Worm (Caenorhabditis elegans) whole organism, late embryonic: ENCODE results near the gene mccc-2.

Experiments used
- C08G9.2 ChIP-seq: sonication (generic microtip); optimal IDR thresholded peaks from 2 replicates; lab custom pipeline; 2016; ENCODE audit warnings: mild to moderate bottlenecking, missing genetic modification characterization, moderate library complexity, missing compliant biosample characterization
- K02D7.2 ChIP-seq: sonication (generic microtip); optimal IDR thresholded peaks from 2 replicates; lab custom pipeline; 2017; ENCODE audit warnings: mild to moderate bottlenecking, missing genetic modification characterization, missing compliant biosample characterization
- T23F11.4 ChIP-seq: fragments of 200-800 bp; sonication (Bioruptor generic); optimal IDR thresholded peaks from 2 replicates; lab custom pipeline; 2018; ENCODE audit warnings: mild to moderate bottlenecking, missing genetic modification characterization, missing compliant biosample characterization
- ahr-1 ChIP-seq: sonication (generic microtip); optimal IDR thresholded peaks from 2 replicates; lab custom pipeline; 2016; ENCODE audit warnings: missing genetic modification characterization, missing compliant biosample characterization
- ceh-18 ChIP-seq: sonication (generic microtip); optimal IDR thresholded peaks from 2 replicates; lab custom pipeline; 2016; ENCODE audit warnings: missing genetic modification characterization, missing compliant biosample characterization
- ceh-19 ChIP-seq: fragments of 200-800 bp; sonication (Bioruptor generic); optimal IDR thresholded peaks from 2 replicates; lab custom pipeline; 2018; ENCODE audit warnings: mild to moderate bottlenecking, missing genetic modification characterization, missing compliant biosample characterization
- ceh-2 ChIP-seq: sonication (generic microtip); optimal IDR thresholded peaks from 2 replicates; lab custom pipeline; 2016; ENCODE audit warnings: missing genotype, missing genetic modification characterization, missing compliant biosample characterization
- ceh-30 ChIP-seq: fragments of 150-350 bp; optimal IDR thresholded peaks from 2 replicates; lab custom pipeline; 2014; ENCODE audit warnings: missing biosample characterization, missing genetic modification characterization
- ceh-31 ChIP-seq: sonication (generic microtip); optimal IDR thresholded peaks from 2 replicates; lab custom pipeline; 2016; ENCODE audit warnings: missing genetic modification characterization, missing compliant biosample characterization
- ceh-34 ChIP-seq: sonication (generic microtip); optimal IDR thresholded peaks from 2 replicates; lab custom pipeline; 2016; ENCODE audit warnings: mild to moderate bottlenecking, missing genetic modification characterization, missing compliant biosample characterization
- ceh-45 ChIP-seq: fragments of 200-800 bp; sonication (Bioruptor generic); IDR thresholded peaks from 2 replicates; pipeline ENCODE4 v1.3.6; 2022; ENCODE audit warnings: missing genetic modification reagents, missing genetic modification characterization, missing compliant biosample characterization
- ceh-6 ChIP-seq: fragments of 200-800 bp; sonication (Bioruptor generic); optimal IDR thresholded peaks from 2 replicates; lab custom pipeline; 2018; ENCODE audit warnings: mild to moderate bottlenecking, missing genetic modification characterization, missing compliant biosample characterization
- ceh-9 ChIP-seq: sonication (generic microtip); optimal IDR thresholded peaks from 2 replicates; lab custom pipeline; 2016; ENCODE audit warnings: mild to moderate bottlenecking, missing genetic modification characterization, inconsistent platforms, missing compliant biosample characterization
- dmd-4 ChIP-seq: sonication (generic microtip); optimal IDR thresholded peaks from 2 replicates; lab custom pipeline; 2016; ENCODE audit warnings: borderline replicate concordance, missing genetic modification characterization, missing compliant biosample characterization
- elt-2 ChIP-seq: sonication (generic microtip); optimal IDR thresholded peaks from 2 replicates; lab custom pipeline; 2016; ENCODE audit warnings: missing genetic modification reagents, missing genetic modification characterization, missing compliant biosample characterization
- elt-4 ChIP-seq: sonication (generic microtip); optimal IDR thresholded peaks from 2 replicates; lab custom pipeline; 2016; ENCODE audit warnings: missing genetic modification characterization, missing compliant biosample characterization
- eyg-1 ChIP-seq: sonication (generic microtip); optimal IDR thresholded peaks from 2 replicates; lab custom pipeline; 2016; ENCODE audit warnings: missing genotype, missing genetic modification characterization, missing compliant biosample characterization
- fax-1 ChIP-seq: sonication (generic microtip); optimal IDR thresholded peaks from 2 replicates; lab custom pipeline; 2016; ENCODE audit warnings: missing genotype, missing genetic modification characterization, missing compliant biosample characterization
- gmeb-2 ChIP-seq: sonication (generic microtip); optimal IDR thresholded peaks from 2 replicates; lab custom pipeline; 2016; ENCODE audit warnings: missing genetic modification characterization, inconsistent platforms, missing compliant biosample characterization
- hlh-13 ChIP-seq: fragments of 200-800 bp; sonication (Bioruptor generic); optimal IDR thresholded peaks from 2 replicates; lab custom pipeline; 2018; ENCODE audit warnings: mild to moderate bottlenecking, missing genetic modification characterization, missing compliant biosample characterization
- hlh-15 ChIP-seq: sonication (generic microtip); optimal IDR thresholded peaks from 2 replicates; lab custom pipeline; 2016; ENCODE audit warnings: missing genetic modification characterization, missing compliant biosample characterization
- hlh-30 ChIP-seq: sonication (generic microtip); optimal IDR thresholded peaks from 2 replicates; lab custom pipeline; 2017; ENCODE audit warnings: antibody characterized with exemption, missing genetic modification characterization, missing compliant biosample characterization; ENCODE audit not compliant: insufficient read depth
- hlh-6 ChIP-seq: sonication (generic microtip); optimal IDR thresholded peaks from 2 replicates; lab custom pipeline; 2016; ENCODE audit warnings: missing genotype, missing genetic modification characterization, missing compliant biosample characterization
- lim-6 ChIP-seq: sonication (generic microtip); optimal IDR thresholded peaks from 2 replicates; lab custom pipeline; 2016; ENCODE audit warnings: missing genetic modification characterization, missing compliant biosample characterization
- lin-11 ChIP-seq: fragments of 200-800 bp; sonication (Bioruptor generic); optimal IDR thresholded peaks from 2 replicates; lab custom pipeline; 2018; ENCODE audit warnings: mild to moderate bottlenecking, missing genetic modification characterization, missing compliant biosample characterization
- nfya-1 ChIP-seq: sonication (generic microtip); optimal IDR thresholded peaks from 2 replicates; lab custom pipeline; 2017; ENCODE audit warnings: missing genetic modification characterization, mild to moderate bottlenecking, missing compliant biosample characterization, antibody characterized with exemption, moderate library complexity
- npax-4 ChIP-seq: sonication (generic microtip); optimal IDR thresholded peaks from 2 replicates; lab custom pipeline; 2016; ENCODE audit warnings: missing genetic modification characterization, missing compliant biosample characterization
- odd-2 ChIP-seq: sonication (generic microtip); optimal IDR thresholded peaks from 2 replicates; lab custom pipeline; 2017; ENCODE audit warnings: antibody characterized with exemption, mild to moderate bottlenecking, missing genetic modification characterization, missing compliant biosample characterization
- pag-3 ChIP-seq: sonication (generic microtip); optimal IDR thresholded peaks from 2 replicates; lab custom pipeline; 2016; ENCODE audit warnings: missing compliant biosample characterization, missing genetic modification characterization, borderline replicate concordance
- pax-1 ChIP-seq: fragments of 150-350 bp; optimal IDR thresholded peaks from 2 replicates; lab custom pipeline; 2014; ENCODE audit warnings: missing biosample characterization, missing genetic modification characterization
- pha-4 ChIP-seq: fragments of 150-350 bp; optimal IDR thresholded peaks from 2 replicates; lab custom pipeline; 2018; ENCODE audit warnings: missing biosample characterization, missing genetic modification reagents, missing genetic modification characterization
- pqm-1 ChIP-seq: sonication (generic microtip); optimal IDR thresholded peaks from 2 replicates; lab custom pipeline; 2016; ENCODE audit warnings: missing genetic modification characterization, missing compliant biosample characterization
- pros-1 ChIP-seq: fragments of 150-350 bp; optimal IDR thresholded peaks from 2 replicates; lab custom pipeline; 2014; ENCODE audit warnings: missing biosample characterization, missing genetic modification reagents, missing genetic modification characterization
- ref-2 ChIP-seq: sonication (generic microtip); optimal IDR thresholded peaks from 2 replicates; lab custom pipeline; 2016; ENCODE audit warnings: missing genetic modification characterization, missing compliant biosample characterization
- sdc-2 ChIP-seq: sonication (generic microtip); optimal IDR thresholded peaks from 2 replicates; lab custom pipeline; 2016; ENCODE audit warnings: missing genotype, missing genetic modification characterization, missing compliant biosample characterization
- syd-9 ChIP-seq: sonication (generic microtip); optimal IDR thresholded peaks from 2 replicates; lab custom pipeline; 2016; ENCODE audit warnings: mild to moderate bottlenecking, missing genetic modification characterization, moderate library complexity, missing compliant biosample characterization
- tbx-2 ChIP-seq: sonication (generic microtip); optimal IDR thresholded peaks from 2 replicates; lab custom pipeline; 2016; ENCODE audit warnings: missing genetic modification characterization, missing compliant biosample characterization
- tbx-7 ChIP-seq: sonication (generic microtip); optimal IDR thresholded peaks from 2 replicates; lab custom pipeline; 2016; ENCODE audit warnings: missing genotype, missing genetic modification characterization, missing compliant biosample characterization
- ttx-3 ChIP-seq: sonication (generic microtip); optimal IDR thresholded peaks from 2 replicates; lab custom pipeline; 2016; ENCODE audit warnings: missing genetic modification reagents, missing genetic modification characterization, missing compliant biosample characterization
- unc-55 ChIP-seq: sonication (generic microtip); optimal IDR thresholded peaks from 2 replicates; lab custom pipeline; 2017; ENCODE audit warnings: missing biosample characterization, missing genetic modification reagents, missing genetic modification characterization
- unc-86 ChIP-seq: sonication (generic microtip); optimal IDR thresholded peaks from 2 replicates; lab custom pipeline; 2016; ENCODE audit warnings: missing genetic modification characterization, missing compliant biosample characterization
- ztf-16 ChIP-seq: sonication (generic microtip); optimal IDR thresholded peaks from 2 replicates; lab custom pipeline; 2017; ENCODE audit warnings: missing genetic modification characterization, missing compliant biosample characterization

Gene mccc-2

ce11 chrIII:9125789-9126304 lies 36.7 kb upstream of the mccc-2 start, which contains the start of gene sec-16A.1:
Gene sec-16A.1, plus strand, starts transcription at chrIII:9125839.
- TF ChIP-seq pax-1 (tag; lab: Kevin White, UChicago) (peak; percentile 34), ceh-19 (GFP tag; lab: Kevin White, UChicago) (no peak), syd-9 (no peak), gmeb-2 (tag; lab: Kevin White, UChicago) (no peak), hlh-6 (no peak), eyg-1 (tag; lab: Kevin White, UChicago) (no peak)

- TF ChIP-seq ceh-6 (GFP tag; lab: Kevin White, UChicago) (no peak), elt-2 (tag; lab: Kevin White, UChicago) (no peak), ahr-1 (no peak), ref-2 (tag; lab: Kevin White, UChicago) (no peak), pha-4 (tag; lab: Kevin White, UChicago) (no peak), dmd-4 (tag; lab: Kevin White, UChicago) (no peak), unc-55 (GFP tag; lab: Kevin White, UChicago) (no peak)
Observed at ce11 chrIII:9118921-9119606, 29.9 kb upstream of the mccc-2 start, which contains the start of gene ced-11. Gene ced-11, plus strand, starts transcription at chrIII:9119556.

- TF ChIP-seq ahr-1 (no peak), odd-2 (tag; lab: Kevin White, UChicago) (no peak), nfya-1 (no peak), ceh-31 (no peak)
- TF ChIP-seq, all 69 proteins: peak for 0
Observed at ce11 chrIII:9118314-9118850, 29.2 kb upstream of the mccc-2 start, which contains the start of gene grl-11. Gene grl-11, minus strand, starts transcription at chrIII:9118364.

- TF ChIP-seq ttx-3 (tag; lab: Kevin White, UChicago) (no peak), elt-4 (no peak), ceh-18 (tag; lab: Kevin White, UChicago) (no peak), ztf-16 (tag; lab: Kevin White, UChicago) (no peak), T23F11.4 (no peak), C08G9.2 (tag; lab: Kevin White, UChicago) (no peak), ceh-45 (GFP tag; lab: Robert Waterston, UW) (no peak), tbx-2 (tag; lab: Kevin White, UChicago) (no peak), npax-4 (tag; lab: Kevin White, UChicago) (no peak), K02D7.2 (tag; lab: Kevin White, UChicago) (no peak), unc-86 (tag; lab: Kevin White, UChicago) (no peak)
- TF ChIP-seq, all 69 proteins: peak for 0
Observed at ce11 chrIII:9115745-9116144, 26.6 kb upstream of the mccc-2 start.

ce11 chrIII:9114649-9115048 lies 25.5 kb upstream of the mccc-2 start, which contains the start of gene ZK512.1:
Gene ZK512.1, plus strand, starts transcription at chrIII:9114949.
- TF ChIP-seq ceh-18 (tag; lab: Kevin White, UChicago) (no peak), pqm-1 (tag; lab: Kevin White, UChicago) (no peak), pha-4 (tag; lab: Kevin White, UChicago) (no peak), ceh-9 (tag; lab: Kevin White, UChicago) (no peak), gmeb-2 (tag; lab: Kevin White, UChicago) (no peak), ceh-45 (GFP tag; lab: Robert Waterston, UW) (no peak), hlh-13 (GFP tag; lab: Kevin White, UChicago) (no peak), pag-3 (tag; lab: Kevin White, UChicago) (no peak), hlh-30 (tag; lab: Kevin White, UChicago) (no peak), ceh-2 (tag; lab: Kevin White, UChicago) (peak; percentile 38), ceh-34 (tag; lab: Kevin White, UChicago) (peak; percentile 3), hlh-6 (no peak), sdc-2 (tag; lab: Kevin White, UChicago) (peak; percentile 0), ceh-30 (tag; lab: Kevin White, UChicago) (no peak), pros-1 (tag; lab: Kevin White, UChicago) (no peak), ceh-6 (GFP tag; lab: Kevin White, UChicago) (no peak), dmd-4 (tag; lab: Kevin White, UChicago) (no peak), tbx-7 (tag; lab: Kevin White, UChicago) (no peak), C08G9.2 (tag; lab: Kevin White, UChicago) (no peak), unc-86 (tag; lab: Kevin White, UChicago) (no peak), hlh-15 (tag; lab: Kevin White, UChicago) (no peak), lin-11 (no peak), lim-6 (tag; lab: Kevin White, UChicago) (no peak), fax-1 (no peak), ahr-1 (no peak), tbx-2 (tag; lab: Kevin White, UChicago) (peak; percentile 37)
